Worm (Caenorhabditis elegans): ENCODE measurements around the gene srbc-36.

The srbc-36 gene

ce11 chrV:3530403-3530802 lies 40.1 kb upstream of the srbc-36 start, which contains the start of gene srbc-66:
Gene srbc-66, plus strand, starts transcription at chrV:3530703.
- TF ChIP-seq ztf-18 (tag; optimal IDR thresholded peaks at IDR 0.05) (no peak), zfh-2 (GFP tag; conservative IDR thresholded peaks at IDR 0.05) (no peak)

ce11 chrV:3526882-3527281 lies 36.5 kb upstream of the srbc-36 start, which contains the start of gene str-260:
Gene str-260, plus strand, starts transcription at chrV:3527182.
- TF ChIP-seq mxl-1 (tag; optimal IDR thresholded peaks at IDR 0.05), result no peak
- no peak for TF ChIP-seq Y79H2A.3 (GFP tag; conservative IDR thresholded peaks at IDR 0.05)
- no peak for TF ChIP-seq F33H1.4 (GFP tag; IDR thresholded peaks at IDR 0.05)
- TF ChIP-seq F23B12.7 (tag; optimal IDR thresholded peaks at IDR 0.05; ENCODE audit: insufficient read depth), result no peak
- TF ChIP-seq let-607 (tag; optimal IDR thresholded peaks at IDR 0.05), result no peak
- TF ChIP-seq efl-1 (GFP tag; optimal IDR thresholded peaks at IDR 0.05), result no peak
- TF ChIP-seq K12H6.12 (tag; optimal IDR thresholded peaks at IDR 0.05), result no peak

- TF ChIP-seq pbrm-1 (GFP tag; IDR thresholded peaks at IDR 0.05) (no peak), zim-3 (tag; optimal IDR thresholded peaks at IDR 0.05) (no peak), K11D2.4 (GFP tag; IDR thresholded peaks at IDR 0.05) (no peak), hsf-1 (GFP tag; IDR thresholded peaks at IDR 0.05) (no peak), bed-1 (GFP tag; IDR thresholded peaks at IDR 0.05) (no peak), ceh-79 (tag; optimal IDR thresholded peaks at IDR 0.05) (no peak)
Measured at ce11 chrV:3524970-3525369, 34.6 kb upstream of the srbc-36 start, which contains the start of gene T24A6.7. Gene T24A6.7, plus strand, starts transcription at chrV:3525270.

ce11 chrV:3523262-3523661 lies 32.9 kb upstream of the srbc-36 start, which contains the start of gene irg-1:
Gene irg-1, plus strand, starts transcription at chrV:3523587.
- TF ChIP-seq ztf-25 (GFP tag; IDR thresholded peaks at IDR 0.05) (no peak), cebp-1 (GFP tag; IDR thresholded peaks at IDR 0.05) (peak; percentile 25; the same call in 1 of the 2 replicates), cebp-1 (tag; optimal IDR thresholded peaks at IDR 0.05) (no peak)

DNA sequence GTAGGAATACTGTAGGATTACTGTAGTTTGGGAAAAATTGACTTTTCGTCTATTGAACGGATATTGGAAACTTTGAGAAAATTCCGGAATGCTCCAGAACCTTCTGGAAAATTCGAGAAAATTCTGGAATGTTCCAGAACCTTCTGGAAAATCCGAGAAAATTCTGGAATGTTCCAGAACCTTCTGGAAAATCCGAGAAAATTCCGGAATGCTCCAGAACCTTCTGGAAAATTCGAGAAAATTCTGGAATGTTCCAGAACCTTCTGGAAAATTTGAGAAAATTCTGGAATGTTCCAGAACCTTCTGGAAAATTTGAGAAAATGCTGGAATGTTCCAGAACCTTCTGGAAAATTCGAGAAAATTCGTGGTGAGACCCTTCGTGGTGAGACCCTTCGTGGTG lies 30.1 kb upstream of the srbc-36 start:
- TF ChIP-seq dox-1 (GFP tag; IDR thresholded peaks at IDR 0.05) (peak; percentile 75), Y53F4B.3 (GFP tag; IDR thresholded peaks at IDR 0.05) (peak; percentile 18; the same call in 1 of the 2 replicates), nfyb-1 (GFP tag; IDR thresholded peaks at IDR 0.05) (peak; percentile 43; the same call in 1 of the 2 replicates), hsf-1 (GFP tag; IDR thresholded peaks at IDR 0.05) (peak; percentile 97), madf-6 (GFP tag; IDR thresholded peaks at IDR 0.05) (peak; percentile 41; the same call in 1 of the 2 replicates)

- no peak for TF ChIP-seq ztf-26 (tag; optimal IDR thresholded peaks at IDR 0.05)
- no peak for TF ChIP-seq nhr-179 (tag; optimal IDR thresholded peaks at IDR 0.05)
- no peak for TF ChIP-seq ceh-79 (tag; optimal IDR thresholded peaks at IDR 0.05)
- no peak for TF ChIP-seq somi-1 (GFP tag; optimal IDR thresholded peaks at IDR 0.05)
- TF ChIP-seq pha-4 (tag; optimal IDR thresholded peaks at IDR 0.05), result no peak
- TF ChIP-seq lsy-27 (tag; optimal IDR thresholded peaks at IDR 0.05; ENCODE audit: borderline replicate concordance, insufficient read depth), result no peak
- TF ChIP-seq ets-4 (GFP tag; optimal IDR thresholded peaks at IDR 0.05), result no peak
- no peak for TF ChIP-seq egl-18 (GFP tag; IDR thresholded peaks at IDR 0.05)
- TF ChIP-seq ceh-27 (GFP tag; optimal IDR thresholded peaks at IDR 0.05), result no peak
- TF ChIP-seq tbx-9 (tag; optimal IDR thresholded peaks at IDR 0.05; ENCODE audit: borderline replicate concordance), result no peak
Measured at ce11 chrV:3517889-3518288, 27.6 kb upstream of the srbc-36 start, which contains the start of gene str-227. Gene str-227, plus strand, starts transcription at chrV:3518189.

Measured in whole organism, young adult.